Fruit fly (Drosophila melanogaster): ENCODE results near the gene Ucp4B.

Ucp4B gene

dm6 chr2L:5981433-5982333 is 12.0 kb downstream of the Ucp4B start, which contains the start of gene eIF4A (continued):
- TF ChIP-seq lola (GFP tag; optimal IDR thresholded peaks at IDR 0.05) (peak in 1 of 3 experiments; percentile 29), repo (GFP tag; optimal IDR thresholded peaks at IDR 0.05) (peak; percentile 5), gcm (GFP tag; optimal IDR thresholded peaks at IDR 0.05) (peak; percentile 75), CG9797 (GFP tag; optimal IDR thresholded peaks at IDR 0.05) (peak; percentile 8), CG7987 (GFP tag; optimal IDR thresholded peaks at IDR 0.05) (peak; percentile 41), Abd-B (GFP tag; optimal IDR thresholded peaks at IDR 0.05) (peak; percentile 57), Jarid2 (GFP tag; optimal IDR thresholded peaks at IDR 0.05) (peak; percentile 1), slbo (GFP tag; IDR thresholded peaks at IDR 0.05) (no peak), CG15601 (tag; optimal IDR thresholded peaks at IDR 0.05) (peak; percentile 9), chif (GFP tag; optimal IDR thresholded peaks at IDR 0.05) (peak in 1 of 2 experiments; percentile 29), gem (tag; optimal IDR thresholded peaks at IDR 0.05) (no peak), Max (GFP tag; optimal IDR thresholded peaks at IDR 0.05) (peak; percentile 50), Sry-δ (GFP tag; optimal IDR thresholded peaks at IDR 0.05) (peak; percentile 95), CG4617 (GFP tag; optimal IDR thresholded peaks at IDR 0.05; ENCODE audit: borderline replicate concordance) (no peak), Nf-YB (GFP tag; optimal IDR thresholded peaks at IDR 0.05) (no peak), CG17385 (GFP tag; optimal IDR thresholded peaks at IDR 0.05) (peak; percentile 16), bigmax (GFP tag; optimal IDR thresholded peaks at IDR 0.05) (peak; percentile 40), kah (GFP tag; optimal IDR thresholded peaks at IDR 0.05) (peak; percentile 96), CG33213 (GFP tag; optimal IDR thresholded peaks at IDR 0.05) (peak; percentile 53), ATbp (GFP tag; optimal IDR thresholded peaks at IDR 0.05) (peak; percentile 4), dmrt11E (tag; optimal IDR thresholded peaks at IDR 0.05) (peak; percentile 26), nmo (GFP tag; optimal IDR thresholded peaks at IDR 0.05) (peak; percentile 65), HLHmδ (GFP tag; optimal IDR thresholded peaks at IDR 0.05) (peak; percentile 6), bsh (GFP tag; optimal IDR thresholded peaks at IDR 0.05) (peak in 1 of 2 experiments; percentile 22), CG7786 (GFP tag; optimal IDR thresholded peaks at IDR 0.05) (no peak), CG14710 (tag; optimal IDR thresholded peaks at IDR 0.05) (peak; percentile 73), CG10147 (GFP tag; optimal IDR thresholded peaks at IDR 0.05) (peak; percentile 15), lmd (GFP tag; IDR thresholded peaks at IDR 0.05) (no peak), Elba2 (GFP tag; optimal IDR thresholded peaks at IDR 0.05) (no peak), gsb-n (tag; optimal IDR thresholded peaks at IDR 0.05) (no peak), wdn (GFP tag; IDR thresholded peaks at IDR 0.05) (no peak), Trl (optimal IDR thresholded peaks at IDR 0.05) (peak; percentile 84 to 90), Trl (GFP tag; optimal IDR thresholded peaks at IDR 0.05) (no peak), CG10431 (GFP tag; optimal IDR thresholded peaks at IDR 0.05) (no peak), YL-1 (GFP tag; optimal IDR thresholded peaks at IDR 0.05) (peak; percentile 24), NC2β (GFP tag; optimal IDR thresholded peaks at IDR 0.05) (peak; percentile 49), zfh2 (GFP tag; optimal IDR thresholded peaks at IDR 0.05) (no peak), CG13624 (GFP tag; optimal IDR thresholded peaks at IDR 0.05) (peak; percentile 20), CG12104 (GFP tag; optimal IDR thresholded peaks at IDR 0.05) (peak; percentile 36), phol (tag; optimal IDR thresholded peaks at IDR 0.05) (peak; percentile 99), CG9609 (GFP tag; optimal IDR thresholded peaks at IDR 0.05) (peak; percentile 18), CG7271 (tag; optimal IDR thresholded peaks at IDR 0.05) (peak; percentile 45), cwo (GFP tag; optimal IDR thresholded peaks at IDR 0.05) (peak; percentile 89), CG9932 (GFP tag; IDR thresholded peaks at IDR 0.05) (no peak), CG1529 (GFP tag; optimal IDR thresholded peaks at IDR 0.05) (peak; percentile 0), CG8290 (GFP tag; optimal IDR thresholded peaks at IDR 0.05) (no peak), CG8290 (tag; optimal IDR thresholded peaks at IDR 0.05) (peak in 1 of 2 experiments; percentile 37), dimm (GFP tag; IDR thresholded peaks at IDR 0.05) (no peak)

Data from whole organism, embryonic.